Worm (Caenorhabditis elegans) whole organism, late embryonic: ENCODE data around the gene T03G6.1.

Experiments
- F13H6.1 ChIP-seq: sonication (generic microtip); optimal IDR thresholded peaks from 2 replicates; lab custom pipeline; 2016; ENCODE audit warnings: missing genetic modification characterization, missing compliant biosample characterization
- K02D7.2 ChIP-seq: sonication (generic microtip); optimal IDR thresholded peaks from 2 replicates; lab custom pipeline; 2017; ENCODE audit warnings: mild to moderate bottlenecking, missing genetic modification characterization, missing compliant biosample characterization
- K09A11.1 ChIP-seq: sonication (generic microtip); optimal IDR thresholded peaks from 2 replicates; lab custom pipeline; 2017; ENCODE audit warnings: antibody characterized with exemption, mild to moderate bottlenecking, missing genetic modification characterization, missing compliant biosample characterization; ENCODE audit not compliant: insufficient read depth
- Y22D7AL.16 ChIP-seq: sonication (generic microtip); optimal IDR thresholded peaks from 2 replicates; lab custom pipeline; 2016; ENCODE audit warnings: missing genetic modification characterization, missing compliant biosample characterization
- ahr-1 ChIP-seq: sonication (generic microtip); optimal IDR thresholded peaks from 2 replicates; lab custom pipeline; 2016; ENCODE audit warnings: missing genetic modification characterization, missing compliant biosample characterization
- ama-1 ChIP-seq: fragments of 150-350 bp; optimal IDR thresholded peaks from 2 replicates; lab custom pipeline; 2014
- ceh-18 ChIP-seq: sonication (generic microtip); optimal IDR thresholded peaks from 2 replicates; lab custom pipeline; 2016; ENCODE audit warnings: missing genetic modification characterization, missing compliant biosample characterization
- ceh-22 ChIP-seq: sonication (generic microtip); optimal IDR thresholded peaks from 2 replicates; lab custom pipeline; 2017; ENCODE audit warnings: missing biosample characterization, missing genetic modification characterization
- ceh-24 ChIP-seq: sonication (generic microtip); optimal IDR thresholded peaks from 2 replicates; lab custom pipeline; 2016; ENCODE audit warnings: mild to moderate bottlenecking, missing genetic modification characterization, missing compliant biosample characterization
- ceh-30 ChIP-seq: fragments of 150-350 bp; optimal IDR thresholded peaks from 2 replicates; lab custom pipeline; 2014; ENCODE audit warnings: missing biosample characterization, missing genetic modification characterization
- ceh-31 ChIP-seq: sonication (generic microtip); optimal IDR thresholded peaks from 2 replicates; lab custom pipeline; 2016; ENCODE audit warnings: missing genetic modification characterization, missing compliant biosample characterization
- ceh-48 ChIP-seq: sonication (generic microtip); optimal IDR thresholded peaks from 2 replicates; lab custom pipeline; 2016; ENCODE audit warnings: missing genetic modification characterization, inconsistent platforms, missing compliant biosample characterization
- ceh-9 ChIP-seq: sonication (generic microtip); optimal IDR thresholded peaks from 2 replicates; lab custom pipeline; 2016; ENCODE audit warnings: mild to moderate bottlenecking, missing genetic modification characterization, inconsistent platforms, missing compliant biosample characterization
- che-1 ChIP-seq: sonication (generic microtip); optimal IDR thresholded peaks from 2 replicates; lab custom pipeline; 2016; ENCODE audit warnings: mild to moderate bottlenecking, missing genetic modification characterization, missing compliant biosample characterization
- dve-1 ChIP-seq: sonication (generic microtip); optimal IDR thresholded peaks from 2 replicates; lab custom pipeline; 2017; ENCODE audit warnings: antibody characterized with exemption, mild to moderate bottlenecking, missing genetic modification characterization, missing compliant biosample characterization
- ets-4 ChIP-seq: sonication (generic microtip); optimal IDR thresholded peaks from 2 replicates; lab custom pipeline; 2016; ENCODE audit warnings: missing genetic modification characterization, missing compliant biosample characterization
- fax-1 ChIP-seq: sonication (generic microtip); optimal IDR thresholded peaks from 2 replicates; lab custom pipeline; 2016; ENCODE audit warnings: missing genotype, missing genetic modification characterization, missing compliant biosample characterization
- fkh-10 ChIP-seq: fragments of 150-350 bp; optimal IDR thresholded peaks from 2 replicates; lab custom pipeline; 2014; ENCODE audit warnings: missing biosample characterization, missing genetic modification reagents, missing genetic modification characterization
- gmeb-2 ChIP-seq: sonication (generic microtip); optimal IDR thresholded peaks from 2 replicates; lab custom pipeline; 2016; ENCODE audit warnings: missing genetic modification characterization, inconsistent platforms, missing compliant biosample characterization
- hlh-15 ChIP-seq: sonication (generic microtip); optimal IDR thresholded peaks from 2 replicates; lab custom pipeline; 2016; ENCODE audit warnings: missing genetic modification characterization, missing compliant biosample characterization
- hlh-30 ChIP-seq: sonication (generic microtip); optimal IDR thresholded peaks from 2 replicates; lab custom pipeline; 2017; ENCODE audit warnings: antibody characterized with exemption, missing genetic modification characterization, missing compliant biosample characterization; ENCODE audit not compliant: insufficient read depth
- lim-6 ChIP-seq: sonication (generic microtip); optimal IDR thresholded peaks from 2 replicates; lab custom pipeline; 2016; ENCODE audit warnings: missing genetic modification characterization, missing compliant biosample characterization
- lin-11 ChIP-seq: fragments of 200-800 bp; sonication (Bioruptor generic); optimal IDR thresholded peaks from 2 replicates; lab custom pipeline; 2018; ENCODE audit warnings: mild to moderate bottlenecking, missing genetic modification characterization, missing compliant biosample characterization
- nhr-11 ChIP-seq: fragments of 150-350 bp; optimal IDR thresholded peaks from 2 replicates; lab custom pipeline; 2014; ENCODE audit warnings: missing biosample characterization, missing genetic modification characterization
- pag-3 ChIP-seq: sonication (generic microtip); optimal IDR thresholded peaks from 2 replicates; lab custom pipeline; 2016; ENCODE audit warnings: missing compliant biosample characterization, missing genetic modification characterization, borderline replicate concordance
- pat-9 ChIP-seq: fragments of 200-800 bp; sonication (Bioruptor generic); optimal IDR thresholded peaks from 2 replicates; lab custom pipeline; 2018; ENCODE audit warnings: mild to moderate bottlenecking, missing genetic modification characterization, moderate library complexity, missing compliant biosample characterization
- pros-1 ChIP-seq: fragments of 150-350 bp; optimal IDR thresholded peaks from 2 replicates; lab custom pipeline; 2014; ENCODE audit warnings: missing biosample characterization, missing genetic modification reagents, missing genetic modification characterization
- ref-2 ChIP-seq: sonication (generic microtip); optimal IDR thresholded peaks from 2 replicates; lab custom pipeline; 2016; ENCODE audit warnings: missing genetic modification characterization, missing compliant biosample characterization
- sox-4 ChIP-seq: sonication (generic microtip); optimal IDR thresholded peaks from 2 replicates; lab custom pipeline; 2017; ENCODE audit warnings: mild to moderate bottlenecking, missing genetic modification characterization, inconsistent platforms, missing compliant biosample characterization
- tbx-2 ChIP-seq: sonication (generic microtip); optimal IDR thresholded peaks from 2 replicates; lab custom pipeline; 2016; ENCODE audit warnings: missing genetic modification characterization, missing compliant biosample characterization
- tbx-7 ChIP-seq: sonication (generic microtip); optimal IDR thresholded peaks from 2 replicates; lab custom pipeline; 2016; ENCODE audit warnings: missing genotype, missing genetic modification characterization, missing compliant biosample characterization
- ttx-3 ChIP-seq: sonication (generic microtip); optimal IDR thresholded peaks from 2 replicates; lab custom pipeline; 2016; ENCODE audit warnings: missing genetic modification reagents, missing genetic modification characterization, missing compliant biosample characterization
- unc-42 ChIP-seq: sonication (generic microtip); optimal IDR thresholded peaks from 2 replicates; lab custom pipeline; 2016; ENCODE audit warnings: missing genotype, missing genetic modification characterization, missing compliant biosample characterization
- unc-55 ChIP-seq: sonication (generic microtip); optimal IDR thresholded peaks from 2 replicates; lab custom pipeline; 2017; ENCODE audit warnings: missing biosample characterization, missing genetic modification reagents, missing genetic modification characterization
- unc-86 ChIP-seq: sonication (generic microtip); optimal IDR thresholded peaks from 2 replicates; lab custom pipeline; 2016; ENCODE audit warnings: missing genetic modification characterization, missing compliant biosample characterization
- ztf-16 ChIP-seq: sonication (generic microtip); optimal IDR thresholded peaks from 2 replicates; lab custom pipeline; 2017; ENCODE audit warnings: missing genetic modification characterization, missing compliant biosample characterization

The T03G6.1 gene

ce11 chrX:2591586-2592000 is 16.4 kb upstream of the T03G6.1 start (continued):
- TF ChIP-seq ztf-16 (tag; lab: Kevin White, UChicago) (no peak), K02D7.2 (tag; lab: Kevin White, UChicago) (no peak), ceh-31 (tag; lab: Kevin White, UChicago) (peak; percentile 58), Y22D7AL.16 (no peak), ceh-18 (tag; lab: Kevin White, UChicago) (peak; percentile 74), unc-86 (tag; lab: Kevin White, UChicago) (no peak), ets-4 (tag; lab: Kevin White, UChicago) (peak; percentile 11), ref-2 (tag; lab: Kevin White, UChicago) (peak; percentile 54), nhr-11 (tag; lab: Kevin White, UChicago) (no peak), ahr-1 (tag; lab: Kevin White, UChicago) (no peak), fax-1 (tag; lab: Kevin White, UChicago) (no peak), ceh-22 (tag; lab: Kevin White, UChicago) (no peak), ceh-48 (tag; lab: Kevin White, UChicago) (no peak), sox-4 (tag; lab: Kevin White, UChicago) (no peak), gmeb-2 (tag; lab: Kevin White, UChicago) (no peak), ceh-9 (tag; lab: Kevin White, UChicago) (no peak), ama-1 (no peak), hlh-15 (tag; lab: Kevin White, UChicago) (no peak), che-1 (tag; lab: Kevin White, UChicago) (no peak), pat-9 (no peak), tbx-2 (tag; lab: Kevin White, UChicago) (peak; percentile 58), unc-42 (no peak), K09A11.1 (tag; lab: Kevin White, UChicago) (no peak), ceh-30 (tag; lab: Kevin White, UChicago) (no peak), tbx-7 (tag; lab: Kevin White, UChicago) (no peak)

DNA sequence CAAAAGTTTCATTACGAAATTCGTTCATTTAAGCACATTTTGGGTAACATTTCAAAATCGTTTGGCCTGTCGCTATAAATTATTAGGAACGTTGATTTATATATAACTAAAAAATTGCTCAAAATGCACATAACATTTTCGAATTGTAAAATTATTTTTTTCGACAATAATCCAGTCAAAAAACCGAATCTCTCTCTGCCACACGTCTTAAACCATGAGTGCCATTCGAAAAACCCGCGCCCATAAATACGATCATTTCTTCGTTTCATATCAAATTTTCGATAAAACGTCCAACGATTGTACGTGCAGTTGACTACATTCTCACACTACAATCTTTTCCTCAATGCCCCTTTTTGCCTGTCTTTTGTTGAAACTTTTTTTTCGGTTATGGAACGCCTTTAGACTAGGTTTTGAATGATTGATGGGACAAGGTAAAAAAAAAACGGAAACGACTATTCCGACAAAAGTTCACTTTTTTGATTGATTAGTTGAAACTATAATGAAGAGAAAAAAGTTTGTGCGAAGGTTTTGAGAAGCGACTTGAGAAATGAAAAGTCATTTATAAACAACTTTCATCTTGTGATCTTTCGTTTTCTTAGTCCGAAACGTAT is 15.3 kb upstream of the T03G6.1 start:
- TF ChIP-seq dve-1 (tag; lab: Kevin White, UChicago) (no peak), ttx-3 (tag; lab: Kevin White, UChicago) (no peak), ahr-1 (tag; lab: Kevin White, UChicago) (no peak), pag-3 (no peak), che-1 (tag; lab: Kevin White, UChicago) (no peak), pros-1 (no peak)

- TF ChIP-seq fkh-10 (GFP tag; lab: Kevin White, UChicago) (no peak), ahr-1 (tag; lab: Kevin White, UChicago) (no peak), dve-1 (tag; lab: Kevin White, UChicago) (no peak), lin-11 (no peak), ceh-24 (tag; lab: Kevin White, UChicago) (no peak), che-1 (tag; lab: Kevin White, UChicago) (no peak), ttx-3 (tag; lab: Kevin White, UChicago) (no peak), F13H6.1 (tag; lab: Kevin White, UChicago) (no peak)
These were observed 14.3 kb upstream of the T03G6.1 start, which contains the start of the genes nhr-40 and T03G6.7 for ce11 chrX:2593703-2594102. Gene nhr-40 (plus strand): TSS chrX:2594003. Gene T03G6.7 (plus strand): TSS chrX:2594039.

- TF ChIP-seq hlh-30 (no peak), lim-6 (tag; lab: Kevin White, UChicago) (no peak), ceh-18 (tag; lab: Kevin White, UChicago) (peak; percentile 39), ceh-9 (tag; lab: Kevin White, UChicago) (no peak), unc-55 (GFP tag; lab: Kevin White, UChicago) (peak; percentile 35)
These were observed 12.8 kb upstream of the T03G6.1 start for ce11 chrX:2595027-2595756.
